Worm (Caenorhabditis elegans): ENCODE measurements around the gene R02D5.4.

The R02D5.4 gene

DNA sequence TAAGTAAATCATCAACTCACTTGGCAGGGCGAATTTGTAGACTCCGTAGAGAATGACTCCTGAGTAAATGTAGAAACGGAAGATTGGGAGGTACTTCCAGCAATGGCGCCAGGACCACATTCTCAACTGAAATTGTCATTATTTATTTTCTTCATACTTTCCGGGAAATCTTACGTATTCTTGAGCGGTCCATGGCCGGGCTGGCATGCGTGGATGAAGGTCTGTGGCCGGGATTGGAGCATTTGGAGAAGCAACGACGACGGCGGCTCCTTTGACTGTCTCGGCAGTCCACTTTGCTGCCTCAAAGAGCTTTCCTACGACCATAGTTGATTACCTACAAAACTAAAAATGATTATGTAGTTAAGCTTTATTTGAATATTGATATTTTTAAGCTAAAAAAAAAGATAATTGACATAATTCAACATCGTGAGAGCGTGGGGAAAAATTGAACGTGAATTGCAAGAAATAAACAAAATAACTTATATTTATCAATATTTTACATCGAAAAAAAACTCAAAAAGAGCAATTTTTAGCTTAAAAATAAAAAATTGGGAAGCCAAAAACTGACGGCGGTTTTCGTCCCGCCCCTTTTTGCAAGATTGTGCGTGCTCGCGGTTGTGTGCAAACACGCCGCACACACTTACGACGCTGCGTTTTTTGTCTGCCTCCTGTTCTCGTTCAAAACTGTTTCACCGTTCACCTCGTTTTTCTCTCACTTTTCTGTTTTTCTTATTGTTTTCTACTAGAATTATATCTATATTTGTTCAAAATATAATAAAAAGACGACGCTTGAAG lies 39.5 kb upstream of the R02D5.4 start, which contains the start of gene ril-1 (continued):
- TF ChIP-seq unc-62 (GFP tag; optimal IDR thresholded peaks at IDR 0.05), result no peak
- peak; percentile 37 for TF ChIP-seq unc-120 (tag; optimal IDR thresholded peaks at IDR 0.05; ENCODE audit: poor library complexity, severe bottlenecking)

DNA sequence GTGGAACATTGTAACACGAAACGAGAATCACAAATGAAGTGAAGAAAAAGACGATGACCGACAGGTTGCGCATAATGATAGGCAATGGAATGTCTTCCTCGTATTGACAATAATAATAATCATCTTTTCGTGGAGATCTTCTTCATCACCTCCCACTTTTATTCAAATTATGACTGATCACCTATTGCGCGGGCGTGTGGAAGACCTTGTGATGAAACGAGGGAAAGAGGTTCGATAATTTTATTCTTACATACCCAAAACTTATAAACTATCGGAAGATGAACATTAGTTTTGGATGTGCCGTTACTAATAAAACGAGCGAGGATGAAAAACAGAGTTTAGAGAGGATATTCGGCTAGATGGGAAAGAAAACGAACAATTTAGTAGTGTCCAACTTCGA lies 38.6 kb upstream of the R02D5.4 start, which contains the start of gene C53A5.2:
Gene C53A5.2 (minus strand): TSS at position 101 of the 400 bp plus-strand sequence.
- TF ChIP-seq lin-32 (GFP tag; optimal IDR thresholded peaks at IDR 0.05) (no peak), ceh-83 (GFP tag; optimal IDR thresholded peaks at IDR 0.05) (no peak), ham-2 (GFP tag; optimal IDR thresholded peaks at IDR 0.05) (no peak), zip-8 (tag; optimal IDR thresholded peaks at IDR 0.05) (no peak), bed-3 (GFP tag; optimal IDR thresholded peaks at IDR 0.05) (no peak), nhr-2 (tag; optimal IDR thresholded peaks at IDR 0.05) (no peak), flh-1 (GFP tag; optimal IDR thresholded peaks at IDR 0.05) (no peak), blmp-1 (tag; optimal IDR thresholded peaks at IDR 0.05) (no peak)

- TF ChIP-seq bed-3 (GFP tag; optimal IDR thresholded peaks at IDR 0.05) (no peak), blmp-1 (tag; optimal IDR thresholded peaks at IDR 0.05) (no peak), ceh-43 (GFP tag; optimal IDR thresholded peaks at IDR 0.05) (no peak), unc-39 (tag; optimal IDR thresholded peaks at IDR 0.05) (no peak), cnd-1 (tag; optimal IDR thresholded peaks at IDR 0.05) (no peak), pha-4 (tag; optimal IDR thresholded peaks at IDR 0.05) (no peak), snpc-4 (tag; optimal IDR thresholded peaks at IDR 0.05) (no peak), lsy-2 (tag; optimal IDR thresholded peaks at IDR 0.05) (no peak), ces-1 (GFP tag; optimal IDR thresholded peaks at IDR 0.05) (no peak), flh-1 (GFP tag; optimal IDR thresholded peaks at IDR 0.05) (no peak), elt-3 (tag; optimal IDR thresholded peaks at IDR 0.05) (no peak), lin-32 (GFP tag; optimal IDR thresholded peaks at IDR 0.05) (no peak), ceh-39 (tag; optimal IDR thresholded peaks at IDR 0.05) (no peak), nhr-237 (tag; optimal IDR thresholded peaks at IDR 0.05) (no peak), unc-120 (tag; optimal IDR thresholded peaks at IDR 0.05; ENCODE audit: poor library complexity, severe bottlenecking) (no peak)
Observed at ce11 chrV:14522514-14522913, 38.0 kb upstream of the R02D5.4 start, which contains the start of gene C53A5.16. C53A5.16 (minus strand) TSS chrV:14522614.

DNA sequence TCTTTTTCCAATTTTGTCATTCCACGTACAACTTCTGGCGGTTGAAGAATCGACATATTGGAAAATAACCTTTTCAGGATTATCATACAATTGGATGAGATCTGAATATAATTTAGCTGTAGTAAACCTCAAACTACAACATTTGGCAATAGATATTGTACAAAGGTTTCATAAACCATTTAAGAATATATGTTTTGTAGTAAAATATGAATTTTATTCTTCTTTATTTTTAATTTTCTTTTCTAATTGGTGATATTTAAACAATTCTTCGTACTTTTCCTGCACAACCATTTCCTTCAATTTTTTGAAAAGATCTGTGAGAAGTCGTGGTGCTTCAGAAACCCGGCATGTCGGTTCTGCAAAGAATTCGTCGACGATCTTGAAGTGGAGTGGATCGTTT lies 36.5 kb upstream of the R02D5.4 start, which contains the start of gene C53A5.17:
Gene C53A5.17 (minus strand): TSS at position 101 of the 400 bp plus-strand sequence.
- TF ChIP-seq hlh-1 (tag; optimal IDR thresholded peaks at IDR 0.05), result no peak
- TF ChIP-seq nhr-2 (tag; optimal IDR thresholded peaks at IDR 0.05), result no peak
- TF ChIP-seq sem-2 (GFP tag; optimal IDR thresholded peaks at IDR 0.05), result no peak
- TF ChIP-seq zip-8 (tag; optimal IDR thresholded peaks at IDR 0.05), result no peak
- no peak for TF ChIP-seq unc-39 (tag; optimal IDR thresholded peaks at IDR 0.05)
- no peak for TF ChIP-seq ztf-11 (tag; optimal IDR thresholded peaks at IDR 0.05)
- no peak for TF ChIP-seq mls-2 (tag; optimal IDR thresholded peaks at IDR 0.05)
- no peak for TF ChIP-seq mab-5 (tag; optimal IDR thresholded peaks at IDR 0.05)
- no peak for TF ChIP-seq cnd-1 (tag; optimal IDR thresholded peaks at IDR 0.05)
- no peak for TF ChIP-seq ceh-43 (GFP tag; optimal IDR thresholded peaks at IDR 0.05)
- no peak for TF ChIP-seq M03D4.4 (tag; optimal IDR thresholded peaks at IDR 0.05)
- TF ChIP-seq elt-3 (tag; optimal IDR thresholded peaks at IDR 0.05), result no peak
- TF ChIP-seq bed-3 (GFP tag; optimal IDR thresholded peaks at IDR 0.05), result no peak
- TF ChIP-seq ceh-39 (tag; optimal IDR thresholded peaks at IDR 0.05), result no peak
- no peak for TF ChIP-seq unc-62 (GFP tag; optimal IDR thresholded peaks at IDR 0.05)
- TF ChIP-seq tbx-8 (GFP tag; optimal IDR thresholded peaks at IDR 0.05), result no peak
- no peak for TF ChIP-seq nhr-237 (tag; optimal IDR thresholded peaks at IDR 0.05)

DNA sequence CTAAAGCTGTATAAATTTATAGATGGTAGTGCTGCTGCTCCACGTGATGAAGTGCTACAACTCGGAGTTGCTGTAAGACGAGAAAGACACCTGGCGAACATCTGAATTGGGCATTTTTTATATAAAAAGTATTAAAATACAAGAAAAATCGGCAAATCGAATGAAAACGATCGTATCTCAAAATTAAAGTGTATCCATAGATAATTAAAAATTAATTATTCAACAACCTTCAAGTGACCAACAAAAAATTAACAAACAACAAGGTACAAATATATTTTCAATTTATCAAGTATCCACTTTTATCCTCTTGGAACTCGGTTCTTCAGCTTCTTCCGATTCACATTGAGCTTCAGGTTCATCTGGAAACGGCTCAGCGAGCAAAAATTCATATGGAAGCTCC lies 34.8 kb upstream of the R02D5.4 start, which contains the start of gene R02D5.8:
Gene R02D5.8 (minus strand): TSS at position 101 of the 400 bp plus-strand sequence.
- TF ChIP-seq ham-2 (GFP tag; optimal IDR thresholded peaks at IDR 0.05) (no peak), nhr-2 (tag; optimal IDR thresholded peaks at IDR 0.05) (no peak), unc-120 (tag; optimal IDR thresholded peaks at IDR 0.05; ENCODE audit: poor library complexity, severe bottlenecking) (no peak)

DNA sequence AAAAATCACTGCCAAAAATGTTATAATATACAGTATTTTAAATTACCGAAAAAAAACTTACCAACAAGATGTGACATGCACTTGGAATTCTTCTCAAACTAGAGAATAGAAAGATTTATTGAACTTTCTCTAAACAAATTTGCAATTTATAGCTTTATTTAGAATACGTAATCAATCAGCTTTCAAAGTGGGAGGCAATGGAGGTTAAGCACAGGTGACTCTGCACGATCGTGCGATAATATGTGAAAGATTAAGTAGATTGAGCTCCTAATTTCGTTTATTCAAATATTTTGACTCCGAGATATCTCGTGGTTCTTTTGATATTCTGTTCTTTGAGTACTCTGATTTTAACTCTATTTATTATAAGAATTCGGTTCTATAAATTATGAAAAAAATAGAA lies 33.5 kb upstream of the R02D5.4 start, which contains the start of gene R02D5.6:
Gene R02D5.6 (minus strand): TSS at position 101 of the 400 bp plus-strand sequence.
- TF ChIP-seq cnd-1 (tag; optimal IDR thresholded peaks at IDR 0.05), result no peak
- no peak for TF ChIP-seq pha-4 (tag; optimal IDR thresholded peaks at IDR 0.05)
- no peak for TF ChIP-seq nhr-237 (tag; optimal IDR thresholded peaks at IDR 0.05)
- TF ChIP-seq nhr-28 (tag; optimal IDR thresholded peaks at IDR 0.05), result no peak
- TF ChIP-seq elt-3 (tag; optimal IDR thresholded peaks at IDR 0.05), result no peak
- TF ChIP-seq mls-2 (tag; optimal IDR thresholded peaks at IDR 0.05), result no peak
